Worm (Caenorhabditis elegans) whole organism, midembryonic: Measurements from ENCODE around the gene mlc-5.

Experiments
- T22C8.4 ChIP-seq: fragments of 200-800 bp; sonication (Bioruptor generic); IDR thresholded peaks from 2 replicates; pipeline ENCODE4 v1.3.6; 2022; ENCODE audit warnings: missing genetic modification characterization, missing compliant biosample characterization
- cog-1 ChIP-seq: sonication (generic microtip); optimal IDR thresholded peaks from 2 replicates; lab custom pipeline; 2016; ENCODE audit warnings: missing genetic modification characterization, missing compliant biosample characterization
- flt-1 ChIP-seq: fragments of 200-800 bp; sonication (Bioruptor generic); IDR thresholded peaks from 2 replicates; pipeline ENCODE4 v1.3.6; 2022; ENCODE audit warnings: missing genetic modification characterization, missing compliant biosample characterization
- klf-2 ChIP-seq: fragments of 200-800 bp; sonication (Bioruptor generic); conservative IDR thresholded peaks from 2 replicates; pipeline ENCODE4 v1.3.6; 2022; ENCODE audit warnings: missing genetic modification reagents, missing genetic modification characterization, missing compliant biosample characterization
- med-1 ChIP-seq: sonication (generic microtip); optimal IDR thresholded peaks from 2 replicates; lab custom pipeline; 2017; ENCODE audit warnings: missing genetic modification characterization, mild to moderate bottlenecking, missing compliant biosample characterization, antibody characterized with exemption, missing genetic modification reagents; ENCODE audit not compliant: insufficient read depth
- ref-1 ChIP-seq: fragments of 200-800 bp; sonication (Bioruptor generic); conservative IDR thresholded peaks from 2 replicates; pipeline ENCODE4 v1.3.6; 2022; ENCODE audit warnings: missing genetic modification reagents, missing genetic modification characterization, missing compliant biosample characterization
- tab-1 ChIP-seq: fragments of 200-800 bp; sonication (Bioruptor generic); IDR thresholded peaks from 2 replicates; pipeline ENCODE4 v1.3.6; 2022; ENCODE audit warnings: missing genetic modification characterization, missing compliant biosample characterization
- ztf-23 ChIP-seq: fragments of 200-800 bp; sonication (Bioruptor generic); IDR thresholded peaks from 2 replicates; pipeline ENCODE4 v1.3.6; 2022; ENCODE audit warnings: missing genetic modification reagents, missing genetic modification characterization, missing compliant biosample characterization
- ztf-29 ChIP-seq: fragments of 200-800 bp; sonication (Bioruptor generic); IDR thresholded peaks from 2 replicates; pipeline ENCODE4 v1.3.6; 2022; ENCODE audit warnings: missing genetic modification reagents, missing genetic modification characterization, missing compliant biosample characterization

- TF ChIP-seq cog-1 (tag; lab: Kevin White, UChicago) (no peak), flt-1 (GFP tag; lab: Robert Waterston, UW) (no peak), ref-1 (GFP tag; lab: Robert Waterston, UW) (no peak), ztf-29 (no peak), med-1 (no peak), T22C8.4 (GFP tag; lab: Robert Waterston, UW) (no peak), klf-2 (GFP tag; lab: Robert Waterston, UW) (no peak), tab-1 (no peak), ztf-23 (GFP tag; lab: Robert Waterston, UW) (no peak)
Observed at ce11 chrIII:13642776-13643175, 19.7 kb downstream of the mlc-5 start.
